Fruit fly (Drosophila melanogaster): ENCODE data around the gene CG12817.

CG12817 gene

DNA sequence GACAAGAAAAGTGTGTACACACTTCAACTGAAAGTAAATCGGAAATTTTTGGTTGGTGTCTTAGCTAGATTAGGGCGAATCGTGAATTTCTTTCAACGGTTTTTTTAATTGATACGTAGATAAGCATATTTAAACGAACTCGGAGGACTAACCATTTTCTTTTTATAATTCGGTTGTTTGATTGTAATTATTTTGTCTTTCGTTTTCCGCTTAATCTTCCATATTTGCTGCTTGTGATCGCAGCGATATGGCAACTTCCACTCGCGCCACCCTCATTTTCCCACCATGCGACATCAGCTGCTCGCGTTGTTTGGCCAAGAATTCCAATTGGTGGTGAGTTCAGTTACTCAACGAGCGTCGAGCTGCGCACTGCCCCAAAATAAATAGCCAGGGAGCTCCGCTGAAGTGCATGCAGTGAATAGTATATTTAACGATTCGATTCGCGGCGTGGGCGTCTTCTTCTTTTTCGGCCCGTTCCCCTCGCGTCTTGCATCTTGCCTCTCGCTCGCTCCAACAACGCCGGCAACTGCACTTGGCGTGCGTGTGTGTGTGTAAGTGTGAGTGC lies 39.5 kb upstream of the CG12817 start, which contains the start of gene Nuak:
TSS of gene Nuak (plus strand) at position 335 of the 565 bp plus-strand sequence.
- TF ChIP-seq svp (GFP tag) = peak; percentile 96
- peak; percentile 55 for TF ChIP-seq CG1621 (tag; optimal IDR thresholded peaks at IDR 0.05)
- no peak for TF ChIP-seq spab (GFP tag; optimal IDR thresholded peaks at IDR 0.05)
- TF ChIP-seq Smox (GFP tag; optimal IDR thresholded peaks at IDR 0.05) = peak; percentile 86
- TF ChIP-seq Met (GFP tag; optimal IDR thresholded peaks at IDR 0.05) = peak; percentile 81
- TF ChIP-seq fd59A (GFP tag; optimal IDR thresholded peaks at IDR 0.05) = peak; percentile 29
- peak; percentile 93 for TF ChIP-seq CG6276 (GFP tag; optimal IDR thresholded peaks at IDR 0.05)
- peak; percentile 11 for TF ChIP-seq Blimp-1 (GFP tag; optimal IDR thresholded peaks at IDR 0.05)
- TF ChIP-seq esn (GFP tag; optimal IDR thresholded peaks at IDR 0.05) = peak; percentile 87
- peak; percentile 13 for TF ChIP-seq fd85E (GFP tag; optimal IDR thresholded peaks at IDR 0.05)
- peak; percentile 67 for TF ChIP-seq CG34406 (GFP tag; optimal IDR thresholded peaks at IDR 0.05)
- TF ChIP-seq Hr38 (GFP tag; optimal IDR thresholded peaks at IDR 0.05) = peak; percentile 62
- TF ChIP-seq CG9139 (GFP tag; optimal IDR thresholded peaks at IDR 0.05) = peak; percentile 51
- peak; percentile 91 for TF ChIP-seq lz (GFP tag; optimal IDR thresholded peaks at IDR 0.05)
- TF ChIP-seq CG32006 (GFP tag; optimal IDR thresholded peaks at IDR 0.05) = peak; percentile 77
- TF ChIP-seq CG8319 (GFP tag; optimal IDR thresholded peaks at IDR 0.05) = peak; percentile 75
- peak; percentile 93 for TF ChIP-seq cyc (GFP tag; optimal IDR thresholded peaks at IDR 0.05)
- TF ChIP-seq dsx (GFP tag; optimal IDR thresholded peaks at IDR 0.05; ENCODE audit: poor library complexity, severe bottlenecking) = peak; percentile 32
- no peak for TF ChIP-seq CG8119 (GFP tag; IDR thresholded peaks at IDR 0.05)
- TF ChIP-seq CG6792 (GFP tag; optimal IDR thresholded peaks at IDR 0.05) = peak; percentile 81
- peak; percentile 90 for TF ChIP-seq Sox14 (GFP tag; optimal IDR thresholded peaks at IDR 0.05)
- peak; percentile 64 for TF ChIP-seq Lpt (GFP tag; optimal IDR thresholded peaks at IDR 0.05)
- peak; percentile 78 for TF ChIP-seq net (GFP tag; optimal IDR thresholded peaks at IDR 0.05)
- peak; percentile 88 for TF ChIP-seq CG7368 (GFP tag; optimal IDR thresholded peaks at IDR 0.05)
- peak; percentile 89 for TF ChIP-seq CG10631 (GFP tag; optimal IDR thresholded peaks at IDR 0.05)
- peak; percentile 77 for TF ChIP-seq Sox102F (GFP tag; optimal IDR thresholded peaks at IDR 0.05)
- TF ChIP-seq vri (GFP tag; optimal IDR thresholded peaks at IDR 0.05) = peak; percentile 87
- peak; percentile 69 for TF ChIP-seq Eip93F (GFP tag; optimal IDR thresholded peaks at IDR 0.05)
- TF ChIP-seq CG6808 (GFP tag; optimal IDR thresholded peaks at IDR 0.05) = peak; percentile 16
- peak; percentile 96 for TF ChIP-seq CG31627 (GFP tag; optimal IDR thresholded peaks at IDR 0.05)
- TF ChIP-seq CG11762 (GFP tag; optimal IDR thresholded peaks at IDR 0.05; ENCODE audit: insufficient read depth) = peak; percentile 53
- no peak for TF ChIP-seq eg (GFP tag; IDR thresholded peaks at IDR 0.05)
- no peak for TF ChIP-seq CG11294 (GFP tag; IDR thresholded peaks at IDR 0.05)
- peak; percentile 60 for TF ChIP-seq CG8632 (GFP tag; optimal IDR thresholded peaks at IDR 0.05)
- peak; percentile 63 for TF ChIP-seq fkh (GFP tag; optimal IDR thresholded peaks at IDR 0.05)
- TF ChIP-seq Gug (GFP tag; IDR thresholded peaks at IDR 0.05) = no peak
- peak; percentile 90 for TF ChIP-seq Sox15 (GFP tag; optimal IDR thresholded peaks at IDR 0.05)
- TF ChIP-seq CG15336 (GFP tag; IDR thresholded peaks at IDR 0.05) = no peak
- peak; percentile 89 for TF ChIP-seq Ets21C (GFP tag; optimal IDR thresholded peaks at IDR 0.05)
- peak; percentile 56 for TF ChIP-seq CG16779 (tag; optimal IDR thresholded peaks at IDR 0.05)
- peak; percentile 89 for TF ChIP-seq OdsH (GFP tag; optimal IDR thresholded peaks at IDR 0.05)
- peak; percentile 63 for TF ChIP-seq CG10669 (GFP tag; optimal IDR thresholded peaks at IDR 0.05)
- peak; percentile 59 for TF ChIP-seq dac (GFP tag; optimal IDR thresholded peaks at IDR 0.05)
- peak; percentile 69 for TF ChIP-seq CG6854 (GFP tag; optimal IDR thresholded peaks at IDR 0.05)
- peak; percentile 31 to 64 for TF ChIP-seq ss (GFP tag; optimal IDR thresholded peaks at IDR 0.05)
- TF ChIP-seq achi (GFP tag; optimal IDR thresholded peaks at IDR 0.05) = peak; percentile 85
- TF ChIP-seq CG11902 (GFP tag; optimal IDR thresholded peaks at IDR 0.05) = peak; percentile 89
- TF ChIP-seq Eip75B (GFP tag; optimal IDR thresholded peaks at IDR 0.05) = peak; percentile 94
- peak; percentile 90 for TF ChIP-seq topi (GFP tag; optimal IDR thresholded peaks at IDR 0.05)
- peak; percentile 97 for TF ChIP-seq Eip78C (GFP tag)
- TF ChIP-seq pdm3 (GFP tag; optimal IDR thresholded peaks at IDR 0.05) = peak; percentile 91
